Fruit fly (Drosophila melanogaster): ENCODE data around the gene MTA1-like.
A peak's percentile ranks its signal among the peaks of the same experiment; 100 is the strongest.

Gene MTA1-like

DNA sequence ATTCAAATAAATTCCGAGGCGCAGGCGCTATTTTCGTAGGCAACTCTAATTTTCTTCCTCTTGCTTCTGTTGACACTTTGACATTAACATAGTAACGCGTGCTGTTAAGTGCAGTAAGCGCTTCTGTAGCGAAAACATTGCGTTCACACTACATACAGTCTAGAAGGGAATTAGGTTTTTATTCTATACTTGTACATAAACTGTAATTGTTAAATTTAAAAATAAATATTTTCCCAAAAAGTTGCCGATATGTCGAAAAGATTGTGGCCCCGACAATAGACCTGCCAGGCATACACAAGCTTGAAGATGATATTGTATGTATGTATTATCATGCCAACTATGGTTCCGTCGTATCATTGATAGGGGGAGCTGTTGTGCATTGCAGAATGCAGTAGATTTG, 42.1 kb downstream of the MTA1-like start, which contains the start of gene asl:
TSS of gene asl (minus strand) at position 67 of the 400 bp plus-strand sequence.
- TF ChIP-seq CG1024 (GFP tag; IDR thresholded peaks at IDR 0.05) = peak; percentile 37; the same call in 1 of the 2 replicates
- peak; percentile 26 for TF ChIP-seq Spps (tag; optimal IDR thresholded peaks at IDR 0.05)
- peak; percentile 58 for TF ChIP-seq MESR4 (GFP tag; optimal IDR thresholded peaks at IDR 0.05)
- TF ChIP-seq CG13287 (GFP tag; IDR thresholded peaks at IDR 0.05; ENCODE audit: partially characterized antibody) = peak; percentile 19; the same call in 1 of the 2 replicates
- TF ChIP-seq CG7839 (tag; optimal IDR thresholded peaks at IDR 0.05) = no peak
- 0 out of 3 replicates have a peak, but pooled peaks have one; percentile 50 for TF ChIP-seq gce (GFP tag; IDR thresholded peaks at IDR 0.05)
- no peak for TF ChIP-seq br (optimal IDR thresholded peaks at IDR 0.05)
- no peak for TF ChIP-seq CG4282 (GFP tag; optimal IDR thresholded peaks at IDR 0.05)
- TF ChIP-seq kah (GFP tag; optimal IDR thresholded peaks at IDR 0.05) = no peak
- TF ChIP-seq prd (optimal IDR thresholded peaks at IDR 0.05) = no peak
- peak; percentile 39; the same call in 1 of the 3 replicates for TF ChIP-seq prd (GFP tag; IDR thresholded peaks at IDR 0.05)
- TF ChIP-seq dati (GFP tag; IDR thresholded peaks at IDR 0.05) = 0 out of 2 replicates have a peak, but pooled peaks have one; percentile 25
- 0 out of 3 replicates have a peak, but pooled peaks have one; percentile 44 for TF ChIP-seq ci (GFP tag; IDR thresholded peaks at IDR 0.05)
- no peak for TF ChIP-seq en (GFP tag; optimal IDR thresholded peaks at IDR 0.05)
- TF ChIP-seq CG11247 (GFP tag; IDR thresholded peaks at IDR 0.05) = peak; percentile 51; the same call in 1 of the 2 replicates
- no peak for TF ChIP-seq Hr39 (optimal IDR thresholded peaks at IDR 0.05)
- peak; percentile 54; the same call in 1 of the 2 replicates for TF ChIP-seq CG11085 (GFP tag; IDR thresholded peaks at IDR 0.05)
- peak; percentile 49 for TF ChIP-seq CG13624 (GFP tag; optimal IDR thresholded peaks at IDR 0.05)
- TF ChIP-seq bowl (GFP tag; IDR thresholded peaks at IDR 0.05) = no peak
- peak; percentile 22 for TF ChIP-seq cwo (GFP tag; optimal IDR thresholded peaks at IDR 0.05)
- 0 out of 2 replicates have a peak, but pooled peaks have one; percentile 11 for TF ChIP-seq CG32772 (GFP tag; IDR thresholded peaks at IDR 0.05)
- TF ChIP-seq Poxn (GFP tag; IDR thresholded peaks at IDR 0.05) = no peak
- peak; percentile 81 for TF ChIP-seq phol (tag; optimal IDR thresholded peaks at IDR 0.05)
- no peak for TF ChIP-seq tap (tag; optimal IDR thresholded peaks at IDR 0.05)
- no peak for TF ChIP-seq toy (GFP tag; IDR thresholded peaks at IDR 0.05)
- TF ChIP-seq mirr (GFP tag; optimal IDR thresholded peaks at IDR 0.05) = no peak
- peak; percentile 51 for TF ChIP-seq gro (GFP tag; optimal IDR thresholded peaks at IDR 0.05)
- peak; percentile 56 for TF ChIP-seq CG18619 (GFP tag; optimal IDR thresholded peaks at IDR 0.05)
- TF ChIP-seq BEAF-32 (GFP tag; optimal IDR thresholded peaks at IDR 0.05) = peak; percentile 53
- peak; percentile 44; the same call in 1 of the 2 replicates for TF ChIP-seq Bgb (GFP tag; IDR thresholded peaks at IDR 0.05; ENCODE audit: partially characterized antibody)
- peak in 1 of 2 experiments; percentile 69 for TF ChIP-seq bsh (GFP tag; optimal IDR thresholded peaks at IDR 0.05)
- peak; percentile 11 for TF ChIP-seq CG2875 (GFP tag; optimal IDR thresholded peaks at IDR 0.05)
- peak; percentile 21; the same call in 1 of the 3 replicates for TF ChIP-seq knrl (GFP tag; IDR thresholded peaks at IDR 0.05; ENCODE audit: partially characterized antibody)
- peak; percentile 58; the same call in 1 of the 2 replicates for TF ChIP-seq CG5953 (GFP tag; IDR thresholded peaks at IDR 0.05)
- TF ChIP-seq CG16813 (GFP tag; IDR thresholded peaks at IDR 0.05; ENCODE audit: partially characterized antibody) = peak; percentile 39; the same call in 1 of the 3 replicates
- TF ChIP-seq CG10321 (GFP tag; IDR thresholded peaks at IDR 0.05) = no peak
- TF ChIP-seq Hmr (GFP tag; optimal IDR thresholded peaks at IDR 0.05) = no peak
- peak; percentile 35 for TF ChIP-seq fd102C (GFP tag; optimal IDR thresholded peaks at IDR 0.05)
- TF ChIP-seq vnd (GFP tag; IDR thresholded peaks at IDR 0.05; ENCODE audit: partially characterized antibody) = no peak
- TF ChIP-seq run (tag; optimal IDR thresholded peaks at IDR 0.05) = no peak
- TF ChIP-seq chinmo (GFP tag; IDR thresholded peaks at IDR 0.05; ENCODE audit: partially characterized antibody) = 0 out of 4 replicates have a peak, but pooled peaks have one; percentile 58
- no peak for TF ChIP-seq Trl (optimal IDR thresholded peaks at IDR 0.05)
- peak; percentile 31 for TF ChIP-seq Trl (GFP tag; optimal IDR thresholded peaks at IDR 0.05)
- peak; percentile 88 for TF ChIP-seq CG14710 (tag; optimal IDR thresholded peaks at IDR 0.05)
- peak; percentile 86 for TF ChIP-seq CG8290 (GFP tag; optimal IDR thresholded peaks at IDR 0.05)
- TF ChIP-seq CG8290 (tag; optimal IDR thresholded peaks at IDR 0.05) = peak in 1 of 2 experiments; percentile 77
- peak; percentile 81 for TF ChIP-seq nmo (GFP tag; optimal IDR thresholded peaks at IDR 0.05)
- TF ChIP-seq CG1792 (GFP tag; optimal IDR thresholded peaks at IDR 0.05) = peak; percentile 24
- peak; percentile 50; the same call in 1 of the 2 replicates for TF ChIP-seq stc (GFP tag; IDR thresholded peaks at IDR 0.05)
- TF ChIP-seq CG9215 (GFP tag; IDR thresholded peaks at IDR 0.05) = peak; percentile 26; the same call in 1 of the 2 replicates
- peak; percentile 38 for TF ChIP-seq CG6654 (GFP tag; optimal IDR thresholded peaks at IDR 0.05)
